Worm (Caenorhabditis elegans): ENCODE results near the gene tba-9.

DNA sequence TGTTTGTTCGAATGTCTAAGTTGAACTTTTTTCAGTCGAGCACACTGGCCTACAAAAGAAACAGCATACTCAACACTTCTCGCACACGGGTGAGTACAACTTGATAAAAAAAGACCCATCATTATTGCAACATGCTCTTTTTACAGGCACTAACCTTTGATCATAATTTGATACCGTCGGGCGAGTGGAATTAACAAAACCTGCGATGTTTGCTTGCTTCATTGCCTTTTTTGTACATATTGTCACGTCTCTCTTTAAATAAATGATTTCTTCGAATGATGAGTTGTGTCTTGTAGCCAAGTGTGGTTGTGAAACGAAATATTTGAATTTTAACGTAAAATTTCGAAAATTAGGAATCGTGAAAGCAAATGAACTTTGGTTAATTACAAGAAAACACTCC lies 32.8 kb downstream of the tba-9 start:
- no peak for TF ChIP-seq aly-1 (tag; optimal IDR thresholded peaks at IDR 0.05)
- TF ChIP-seq F13C5.2 (tag; optimal IDR thresholded peaks at IDR 0.05) = no peak
- TF ChIP-seq tra-4 (tag; optimal IDR thresholded peaks at IDR 0.05) = no peak
- TF ChIP-seq flt-1 (GFP tag; IDR thresholded peaks at IDR 0.05) = no peak
